Fruit fly (Drosophila melanogaster): ENCODE results near the gene Naa30B.
A peak's percentile ranks its signal among the peaks of the same experiment; 100 is the strongest.

The Naa30B gene

DNA sequence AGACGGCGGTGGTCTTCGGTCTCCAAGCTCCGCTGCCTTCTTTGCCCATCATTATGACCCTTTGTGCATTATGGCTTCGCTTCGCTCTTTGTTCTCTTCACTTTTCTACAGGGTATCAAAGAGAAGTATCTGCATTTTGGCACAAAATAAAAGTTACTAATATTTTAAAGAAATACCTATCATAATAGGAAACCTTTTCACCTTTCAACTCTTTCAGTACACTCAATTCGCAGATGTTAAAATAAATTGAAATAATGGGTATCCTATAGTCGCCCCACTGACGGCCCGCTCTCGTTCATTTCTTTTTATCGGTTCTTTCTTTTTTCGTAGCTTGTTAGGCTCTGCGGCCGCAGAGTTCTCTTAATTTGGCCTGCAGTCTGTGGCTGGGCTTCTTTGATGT lies 29.0 kb downstream of the Naa30B start (continued):
- TF ChIP-seq stc (GFP tag; IDR thresholded peaks at IDR 0.05) (peak; percentile 55; the same call in 1 of the 2 replicates), CG12942 (GFP tag; optimal IDR thresholded peaks at IDR 0.05) (peak; percentile 77), CG18599 (GFP tag; optimal IDR thresholded peaks at IDR 0.05) (peak; percentile 45), Gug (GFP tag; IDR thresholded peaks at IDR 0.05) (peak; percentile 77; the same call in 2 of the 4 replicates), ken (GFP tag; IDR thresholded peaks at IDR 0.05) (peak; percentile 83), gcm (GFP tag; optimal IDR thresholded peaks at IDR 0.05) (peak; percentile 80), ac (GFP tag; optimal IDR thresholded peaks at IDR 0.05) (peak; percentile 72), ara (GFP tag; IDR thresholded peaks at IDR 0.05) (peak; percentile 98), tio (GFP tag; optimal IDR thresholded peaks at IDR 0.05) (peak; percentile 80), stwl (tag; optimal IDR thresholded peaks at IDR 0.05) (peak; percentile 60), repo (GFP tag; optimal IDR thresholded peaks at IDR 0.05) (peak; percentile 50), fd102C (GFP tag; optimal IDR thresholded peaks at IDR 0.05) (peak; percentile 55), Ets65A (GFP tag) (peak; percentile 97), crp (GFP tag; optimal IDR thresholded peaks at IDR 0.05) (peak in 1 of 2 experiments; percentile 13), sd (tag; optimal IDR thresholded peaks at IDR 0.05) (no peak), CG3726 (GFP tag; IDR thresholded peaks at IDR 0.05) (peak; percentile 84; the same call in 2 of the 3 replicates), dpn (GFP tag; optimal IDR thresholded peaks at IDR 0.05) (peak; percentile 64 to 81), CG7556 (GFP tag; optimal IDR thresholded peaks at IDR 0.05) (peak; percentile 76), CG31224 (GFP tag; IDR thresholded peaks at IDR 0.05) (no peak), CG2678 (tag; optimal IDR thresholded peaks at IDR 0.05) (peak; percentile 87), row (GFP tag; IDR thresholded peaks at IDR 0.05) (peak; percentile 87), az2 (GFP tag; optimal IDR thresholded peaks at IDR 0.05) (peak; percentile 93), CG2120 (GFP tag; optimal IDR thresholded peaks at IDR 0.05) (no peak), CG7372 (GFP tag; IDR thresholded peaks at IDR 0.05) (peak; percentile 84), HHEX (GFP tag; optimal IDR thresholded peaks at IDR 0.05) (peak; percentile 64), Meics (GFP tag; optimal IDR thresholded peaks at IDR 0.05) (no peak), sug (tag; optimal IDR thresholded peaks at IDR 0.05) (no peak), unpg (GFP tag; optimal IDR thresholded peaks at IDR 0.05) (peak; percentile 84), Pdp1 (GFP tag; optimal IDR thresholded peaks at IDR 0.05) (peak in 1 of 2 experiments; percentile 82), lola (GFP tag; optimal IDR thresholded peaks at IDR 0.05) (peak in 1 of 3 experiments; percentile 97), CG11696 (GFP tag; IDR thresholded peaks at IDR 0.05) (peak; percentile 69), CG17361 (GFP tag; IDR thresholded peaks at IDR 0.05) (peak; percentile 92), zfh2 (GFP tag; optimal IDR thresholded peaks at IDR 0.05) (no peak), Drgx (GFP tag; IDR thresholded peaks at IDR 0.05) (no peak; the same call in 1 of the 2 replicates), Antp (GFP tag; optimal IDR thresholded peaks at IDR 0.05) (peak; percentile 76), amos (GFP tag; IDR thresholded peaks at IDR 0.05; ENCODE audit: partially characterized antibody) (no peak), Neu2 (GFP tag; optimal IDR thresholded peaks at IDR 0.05; ENCODE audit: borderline replicate concordance) (no peak), Adf1 (GFP tag; IDR thresholded peaks at IDR 0.05) (no peak), CG7271 (tag; optimal IDR thresholded peaks at IDR 0.05) (peak; percentile 79), PHDP (tag; optimal IDR thresholded peaks at IDR 0.05) (peak; percentile 85), CG1529 (GFP tag; optimal IDR thresholded peaks at IDR 0.05) (peak; percentile 89), Tbp (GFP tag; optimal IDR thresholded peaks at IDR 0.05) (no peak), CG9876 (GFP tag; optimal IDR thresholded peaks at IDR 0.05) (no peak), wor (GFP tag; IDR thresholded peaks at IDR 0.05) (peak; percentile 78), Vsx1 (GFP tag; optimal IDR thresholded peaks at IDR 0.05) (peak; percentile 28), wek (GFP tag; optimal IDR thresholded peaks at IDR 0.05) (no peak), ase (GFP tag; IDR thresholded peaks at IDR 0.05) (peak; percentile 74; the same call in 2 of the 3 replicates), CG11456 (GFP tag; IDR thresholded peaks at IDR 0.05) (peak; percentile 44; the same call in 1 of the 3 replicates), CG4730 (GFP tag; IDR thresholded peaks at IDR 0.05) (peak; percentile 79), GATAe (GFP tag; conservative IDR thresholded peaks at IDR 0.05) (no peak), gsb (GFP tag; IDR thresholded peaks at IDR 0.05) (peak; percentile 69)

Measured in whole organism, embryonic.